Worm (Caenorhabditis elegans) whole organism, mixed stage, embryonic: ENCODE results near the gene tsp-10.

Source experiments
- M03D4.4 ChIP-seq: sonication (generic microtip); optimal IDR thresholded peaks from 2 replicates; lab custom pipeline; 2017; ENCODE audit warnings: mild to moderate bottlenecking, missing genetic modification characterization, missing compliant biosample characterization
- ceh-39 ChIP-seq: fragments of 150-350 bp; optimal IDR thresholded peaks from 2 replicates; lab custom pipeline; 2014; ENCODE audit warnings: missing biosample characterization, missing genetic modification characterization
- ceh-43 ChIP-seq: fragments of 200-800 bp; sonication (Bioruptor generic); optimal IDR thresholded peaks from 2 replicates; lab custom pipeline; 2018; ENCODE audit warnings: mild to moderate bottlenecking, missing genetic modification characterization, moderate library complexity, missing compliant biosample characterization
- ceh-83 ChIP-seq: fragments of 200-800 bp; sonication (Bioruptor generic); optimal IDR thresholded peaks from 2 replicates; lab custom pipeline; 2018; ENCODE audit warnings: mild to moderate bottlenecking, missing genetic modification characterization, missing compliant biosample characterization
- ces-1 ChIP-seq: fragments of 150-350 bp; optimal IDR thresholded peaks from 2 replicates; lab custom pipeline; 2014; ENCODE audit warnings: missing biosample characterization, missing genetic modification reagents, missing genetic modification characterization
- drap-1 ChIP-seq: fragments of 200-800 bp; sonication (Bioruptor generic); optimal IDR thresholded peaks from 3 replicates; lab custom pipeline; 2018; ENCODE audit warnings: mild to moderate bottlenecking, missing genetic modification characterization, missing compliant biosample characterization
- elt-1 ChIP-seq: sonication (generic microtip); optimal IDR thresholded peaks from 2 replicates; lab custom pipeline; 2017; ENCODE audit warnings: missing genetic modification characterization, mild to moderate bottlenecking, missing compliant biosample characterization, antibody characterized with exemption, moderate library complexity, borderline replicate concordance; ENCODE audit not compliant: insufficient read depth
- elt-3 ChIP-seq: fragments of 150-350 bp; optimal IDR thresholded peaks from 2 replicates; lab custom pipeline; 2014; ENCODE audit warnings: missing biosample characterization, missing genetic modification characterization
- flh-1 ChIP-seq: fragments of 200-800 bp; sonication (Bioruptor generic); optimal IDR thresholded peaks from 2 replicates; lab custom pipeline; 2018; ENCODE audit warnings: mild to moderate bottlenecking, missing genetic modification characterization, moderate library complexity, missing compliant biosample characterization
- hlh-1 ChIP-seq: fragments of 150-350 bp; optimal IDR thresholded peaks from 2 replicates; lab custom pipeline; 2014; ENCODE audit warnings: missing biosample characterization, missing genetic modification reagents, missing genetic modification characterization
- lin-13 ChIP-seq: fragments of 150-350 bp; optimal IDR thresholded peaks from 2 replicates; lab custom pipeline; 2014; ENCODE audit warnings: missing biosample characterization, missing genetic modification characterization
- lin-32 ChIP-seq: fragments of 200-800 bp; sonication (Bioruptor generic); optimal IDR thresholded peaks from 2 replicates; lab custom pipeline; 2018; ENCODE audit warnings: mild to moderate bottlenecking, missing genetic modification characterization, missing compliant biosample characterization
- lsy-2 ChIP-seq: fragments of 150-350 bp; optimal IDR thresholded peaks from 2 replicates; lab custom pipeline; 2014; ENCODE audit warnings: missing biosample characterization, missing genetic modification characterization
- mab-5 ChIP-seq: fragments of 150-350 bp; optimal IDR thresholded peaks from 2 replicates; lab custom pipeline; 2014; ENCODE audit warnings: missing biosample characterization, missing genetic modification characterization
- mep-1 ChIP-seq: fragments of 150-350 bp; optimal IDR thresholded peaks from 2 replicates; lab custom pipeline; 2017; ENCODE audit warnings: missing biosample characterization, missing genetic modification reagents, missing genetic modification characterization, inconsistent platforms
- nhr-12 ChIP-seq: fragments of 150-350 bp; optimal IDR thresholded peaks from 2 replicates; lab custom pipeline; 2014; ENCODE audit warnings: missing biosample characterization, missing genetic modification characterization
- nhr-2 ChIP-seq: fragments of 150-350 bp; optimal IDR thresholded peaks from 2 replicates; lab custom pipeline; 2014; ENCODE audit warnings: missing biosample characterization, missing genetic modification characterization
- nhr-237 ChIP-seq: fragments of 150-350 bp; optimal IDR thresholded peaks from 2 replicates; lab custom pipeline; 2014; ENCODE audit warnings: missing biosample characterization, missing genetic modification characterization
- nhr-28 ChIP-seq: fragments of 150-350 bp; optimal IDR thresholded peaks from 2 replicates; lab custom pipeline; 2014; ENCODE audit warnings: missing biosample characterization, missing genetic modification characterization
- nhr-76 ChIP-seq: sonication (generic microtip); optimal IDR thresholded peaks from 2 replicates; lab custom pipeline; 2017; ENCODE audit warnings: missing biosample characterization, missing genetic modification characterization
- pha-4 ChIP-seq: fragments of 150-350 bp; optimal IDR thresholded peaks from 2 replicates; lab custom pipeline; 2018; ENCODE audit warnings: missing biosample characterization, missing genetic modification reagents, missing genetic modification characterization
- sem-2 ChIP-seq: fragments of 200-800 bp; sonication (Bioruptor generic); optimal IDR thresholded peaks from 2 replicates; lab custom pipeline; 2018; ENCODE audit warnings: mild to moderate bottlenecking, missing genetic modification characterization, missing compliant biosample characterization
- snpc-4 ChIP-seq: fragments of 150-350 bp; optimal IDR thresholded peaks from 2 replicates; lab custom pipeline; 2014; ENCODE audit warnings: missing biosample characterization, missing genetic modification characterization
- sptf-1 ChIP-seq: sonication (generic microtip); optimal IDR thresholded peaks from 2 replicates; lab custom pipeline; 2017; ENCODE audit warnings: mild to moderate bottlenecking, missing genetic modification characterization, moderate library complexity, missing compliant biosample characterization
- tbx-8 ChIP-seq: fragments of 200-800 bp; sonication (Bioruptor generic); optimal IDR thresholded peaks from 2 replicates; lab custom pipeline; 2018; ENCODE audit warnings: mild to moderate bottlenecking, missing genetic modification characterization, moderate library complexity, missing compliant biosample characterization
- unc-120 ChIP-seq: sonication (generic microtip); optimal IDR thresholded peaks from 2 replicates; lab custom pipeline; 2017; ENCODE audit warnings: missing genetic modification characterization, missing compliant biosample characterization; ENCODE audit not compliant: poor library complexity, severe bottlenecking
- unc-39 ChIP-seq: fragments of 150-350 bp; optimal IDR thresholded peaks from 2 replicates; lab custom pipeline; 2014; ENCODE audit warnings: missing biosample characterization, missing genetic modification characterization
- unc-62 ChIP-seq: fragments of 150-350 bp; optimal IDR thresholded peaks from 2 replicates; lab custom pipeline; 2014; ENCODE audit warnings: missing biosample characterization, missing genetic modification reagents, missing genetic modification characterization
- zip-8 ChIP-seq: fragments of 150-350 bp; optimal IDR thresholded peaks from 2 replicates; lab custom pipeline; 2014; ENCODE audit warnings: missing biosample characterization, missing genetic modification characterization
- ztf-11 ChIP-seq: fragments of 150-350 bp; optimal IDR thresholded peaks from 2 replicates; lab custom pipeline; 2014; ENCODE audit warnings: missing biosample characterization, missing genetic modification characterization

The tsp-10 gene

DNA sequence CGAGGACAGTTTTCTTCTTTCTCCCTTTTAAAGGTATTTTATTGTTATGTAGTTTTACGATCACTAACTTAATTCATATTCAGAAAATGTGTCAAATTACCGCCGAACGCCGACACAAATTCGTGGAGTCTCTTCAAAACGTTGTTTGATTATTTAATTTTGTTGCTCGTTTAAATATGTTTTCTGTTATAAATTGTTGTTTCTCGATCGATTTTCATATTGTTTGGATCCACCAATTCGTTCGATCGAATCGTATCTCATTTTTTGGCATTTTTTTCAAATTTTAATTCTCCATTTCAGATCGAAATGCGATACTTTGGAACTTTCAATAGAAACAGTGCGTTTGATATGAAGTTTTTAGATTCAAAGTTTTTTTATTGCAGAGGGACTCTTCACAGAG lies 24.2 kb downstream of the tsp-10 start, which contains the start of gene F41G3.6:
F41G3.6 (plus strand) TSS at position 301 of the 400 bp plus-strand sequence.
- no peak for TF ChIP-seq nhr-12 (tag; lab: Kevin White, UChicago)
- TF ChIP-seq unc-120 (tag; lab: Kevin White, UChicago) = no peak
- no peak for TF ChIP-seq mab-5
- TF ChIP-seq M03D4.4 (tag; lab: Kevin White, UChicago) = no peak
- TF ChIP-seq lin-13 = no peak
- TF ChIP-seq elt-1 (tag; lab: Kevin White, UChicago) = no peak

DNA sequence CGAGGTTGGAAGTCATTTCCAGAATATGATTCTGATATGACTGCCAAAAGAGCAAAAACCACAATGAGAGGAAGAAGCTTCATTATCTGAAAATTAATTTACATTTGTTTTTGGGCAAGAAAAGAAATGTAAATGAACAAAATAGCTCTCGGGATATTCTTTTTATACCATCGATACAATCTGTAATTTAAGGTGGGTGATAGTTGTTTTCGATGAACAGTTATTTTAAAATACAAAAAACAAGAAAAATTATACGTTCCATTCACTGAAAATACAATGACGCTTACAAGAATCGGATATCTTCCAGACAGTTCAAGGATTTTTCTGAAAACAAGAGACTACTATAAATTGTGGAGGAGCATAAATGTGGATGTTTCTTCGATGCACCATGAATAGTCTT lies 26.3 kb downstream of the tsp-10 start, which contains the start of gene ins-15:
ins-15 (minus strand) TSS at position 101 of the 400 bp plus-strand sequence.
- TF ChIP-seq ztf-11 (tag; lab: Kevin White, UChicago) (no peak), zip-8 (tag; lab: Kevin White, UChicago) (no peak), ceh-39 (no peak), lin-13 (no peak), ces-1 (GFP tag; lab: Kevin White, UChicago) (no peak), nhr-237 (tag; lab: Kevin White, UChicago) (no peak), sptf-1 (tag; lab: Kevin White, UChicago) (no peak), nhr-28 (no peak)

DNA sequence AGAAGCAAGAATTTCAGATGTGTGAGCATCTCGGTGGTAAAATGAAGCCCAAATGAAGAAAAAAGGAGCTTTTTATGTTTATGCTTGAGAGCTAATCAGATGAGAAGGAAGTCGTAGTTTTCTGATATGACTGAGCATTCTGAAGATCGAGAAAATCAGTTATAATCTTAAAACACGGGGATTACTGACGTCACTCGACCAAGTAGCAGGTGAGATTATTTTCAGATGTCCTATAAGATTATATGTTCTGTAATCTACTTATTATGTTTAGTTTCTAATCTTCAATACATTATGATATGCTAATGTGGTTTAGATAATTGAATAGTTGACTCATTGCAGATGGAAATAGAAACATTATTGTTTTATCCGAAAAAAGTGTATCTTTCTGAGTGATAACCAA lies 27.4 kb downstream of the tsp-10 start, which contains the start of gene ins-14:
ins-14 (minus strand) TSS at position 32 of the 400 bp plus-strand sequence.
- no peak for TF ChIP-seq snpc-4
- TF ChIP-seq sem-2 (GFP tag; lab: Kevin White, UChicago) = no peak
- no peak for TF ChIP-seq sptf-1 (tag; lab: Kevin White, UChicago)
- no peak for TF ChIP-seq lsy-2 (tag; lab: Kevin White, UChicago)
- no peak for TF ChIP-seq elt-3
- TF ChIP-seq ces-1 (GFP tag; lab: Kevin White, UChicago) = no peak
- no peak for TF ChIP-seq mab-5
- TF ChIP-seq flh-1 (GFP tag; lab: Kevin White, UChicago) = no peak
- no peak for TF ChIP-seq nhr-28
- TF ChIP-seq pha-4 (tag; lab: Kevin White, UChicago) = no peak
- TF ChIP-seq drap-1 (GFP tag; lab: Kevin White, UChicago) = no peak
- no peak for TF ChIP-seq elt-1 (tag; lab: Kevin White, UChicago)
- no peak for TF ChIP-seq mep-1 (tag; lab: Kevin White, UChicago)
- TF ChIP-seq M03D4.4 (tag; lab: Kevin White, UChicago) = no peak
- TF ChIP-seq ceh-83 (GFP tag; lab: Kevin White, UChicago) = no peak
- TF ChIP-seq unc-62 (GFP tag; lab: Kevin White, UChicago) = no peak
- no peak for TF ChIP-seq hlh-1 (tag; lab: Kevin White, UChicago)
- TF ChIP-seq lin-13 = no peak
- TF ChIP-seq, all 35 proteins: peak for 0

DNA sequence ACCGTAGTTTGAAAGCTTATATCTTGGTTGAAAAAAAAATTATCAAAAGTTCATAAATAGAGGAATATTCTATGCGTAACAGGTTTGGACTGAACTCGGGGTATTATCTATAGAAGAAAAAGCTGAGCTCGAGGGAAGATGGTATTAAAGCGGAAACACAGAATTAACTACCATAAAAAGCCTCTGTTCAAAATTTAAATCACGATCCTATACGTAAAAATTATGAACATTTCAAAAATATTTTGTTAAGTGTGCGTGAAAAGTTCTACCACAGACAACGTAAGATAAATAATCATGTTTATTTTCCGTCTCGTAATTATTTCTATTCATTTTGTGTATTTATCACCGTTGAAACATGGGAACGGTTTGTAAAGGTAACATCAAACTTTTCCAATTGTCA lies 28.0 kb downstream of the tsp-10 start, which contains the start of gene F41G3.5:
F41G3.5 (plus strand) TSS at position 301 of the 400 bp plus-strand sequence.
- TF ChIP-seq lsy-2 (tag; lab: Kevin White, UChicago) (no peak), tbx-8 (GFP tag; lab: Kevin White, UChicago) (no peak), flh-1 (GFP tag; lab: Kevin White, UChicago) (no peak), lin-32 (GFP tag; lab: Kevin White, UChicago) (no peak), ztf-11 (tag; lab: Kevin White, UChicago) (no peak), nhr-2 (tag; lab: Kevin White, UChicago) (no peak), pha-4 (tag; lab: Kevin White, UChicago) (no peak), mab-5 (no peak)

DNA sequence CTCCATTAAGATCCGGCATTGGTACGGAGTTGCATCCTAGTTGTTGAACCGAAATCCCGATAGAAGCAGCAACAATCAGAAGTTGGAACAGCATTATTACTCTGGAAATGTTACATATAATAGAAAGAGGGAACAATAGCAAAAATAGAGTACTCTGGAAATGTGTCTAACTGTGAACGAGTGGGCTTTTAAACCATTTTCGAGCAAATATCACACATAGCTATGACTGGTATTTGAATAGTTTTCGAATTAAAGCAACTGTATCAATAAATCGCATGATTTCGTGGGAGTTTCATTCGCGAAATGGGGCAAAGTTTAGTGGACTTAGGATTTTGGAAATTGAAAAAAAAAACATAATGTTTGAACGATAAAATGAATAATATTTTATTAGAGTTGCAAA lies 31.0 kb downstream of the tsp-10 start, which contains the start of gene F41G3.10:
F41G3.10 (minus strand) TSS at position 101 of the 400 bp plus-strand sequence.
- no peak for TF ChIP-seq ces-1 (GFP tag; lab: Kevin White, UChicago)
- no peak for TF ChIP-seq nhr-76 (tag; lab: Kevin White, UChicago)
- TF ChIP-seq ceh-43 (GFP tag; lab: Kevin White, UChicago) = no peak
- TF ChIP-seq elt-1 (tag; lab: Kevin White, UChicago) = no peak
- TF ChIP-seq nhr-237 (tag; lab: Kevin White, UChicago) = no peak
- TF ChIP-seq sptf-1 (tag; lab: Kevin White, UChicago) = no peak
- no peak for TF ChIP-seq drap-1 (GFP tag; lab: Kevin White, UChicago)
- no peak for TF ChIP-seq mep-1 (tag; lab: Kevin White, UChicago)
- TF ChIP-seq unc-62 (GFP tag; lab: Kevin White, UChicago) = no peak
- no peak for TF ChIP-seq nhr-12 (tag; lab: Kevin White, UChicago)
- TF ChIP-seq ceh-39 = no peak
- TF ChIP-seq ztf-11 (tag; lab: Kevin White, UChicago) = no peak
- TF ChIP-seq unc-120 (tag; lab: Kevin White, UChicago) = no peak
- TF ChIP-seq unc-39 (tag; lab: Kevin White, UChicago) = no peak
- no peak for TF ChIP-seq tbx-8 (GFP tag; lab: Kevin White, UChicago)
- no peak for TF ChIP-seq nhr-2 (tag; lab: Kevin White, UChicago)
